Worm (Caenorhabditis elegans): ENCODE measurements around the gene srd-10.

DNA sequence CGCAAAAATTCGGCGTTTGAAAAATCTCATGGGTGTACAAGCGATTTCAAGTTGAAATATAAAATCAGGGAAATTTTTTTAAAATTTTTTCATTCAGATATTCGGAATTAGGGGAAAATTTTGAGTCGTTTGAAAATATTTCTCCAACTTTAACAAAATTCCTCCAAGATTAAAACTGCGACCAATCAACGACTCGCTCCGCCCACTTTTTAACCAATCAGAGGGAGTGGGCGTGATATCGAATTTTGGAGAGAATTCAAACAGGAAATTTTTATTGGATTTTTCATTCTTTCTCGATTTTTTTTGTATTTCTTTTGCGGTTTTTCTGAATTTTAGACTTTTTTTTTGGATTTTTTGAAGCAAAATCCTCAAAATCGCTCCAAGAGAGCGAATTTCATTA is 49.6 kb upstream of the srd-10 start:
- TF ChIP-seq B0310.2 (tag; optimal IDR thresholded peaks at IDR 0.05) (no peak), ceh-13 (GFP tag; optimal IDR thresholded peaks at IDR 0.05) (no peak), ama-1 (optimal IDR thresholded peaks at IDR 0.05) (no peak), flt-1 (GFP tag; IDR thresholded peaks at IDR 0.05) (no peak), F13C5.2 (tag; optimal IDR thresholded peaks at IDR 0.05) (no peak), aly-1 (tag; optimal IDR thresholded peaks at IDR 0.05) (no peak), scrt-1 (GFP tag; IDR thresholded peaks at IDR 0.05) (no peak), tbx-11 (GFP tag; IDR thresholded peaks at IDR 0.05) (no peak), pes-1 (GFP tag; IDR thresholded peaks at IDR 0.05) (no peak), tbx-37 (GFP tag; conservative IDR thresholded peaks at IDR 0.05) (no peak), hmg-4 (GFP tag; optimal IDR thresholded peaks at IDR 0.05) (no peak), sea-1 (GFP tag; conservative IDR thresholded peaks at IDR 0.05) (no peak), ceh-36 (tag; optimal IDR thresholded peaks at IDR 0.05) (no peak)

Data from whole organism, early embryonic.